Fruit fly (Drosophila melanogaster) whole organism, embryonic: ENCODE measurements around the gene CG42591.

Experiments used
- ATbp ChIP-seq: fragments of 200-800 bp; sonication (Bioruptor generic); optimal IDR thresholded peaks from 2 replicates; lab custom pipeline; 2017; ENCODE audit warnings: missing biosample characterization, mild to moderate bottlenecking, missing genetic modification characterization, missing genetic modification reagents
- Atf6 ChIP-seq: fragments of 200-800 bp; sonication (Bioruptor generic); IDR thresholded peaks from 2 replicates; pipeline ENCODE4 v1.3.6; 2022; ENCODE audit warnings: missing biosample characterization, missing genetic modification characterization
- CG10267 ChIP-seq: fragments of 200-800 bp; sonication (Bioruptor generic); optimal IDR thresholded peaks from 2 replicates; lab custom pipeline; 2018; ENCODE audit warnings: missing biosample characterization, mild to moderate bottlenecking, missing genetic modification characterization, moderate library complexity
- CG10462 ChIP-seq: fragments of 200-800 bp; sonication (Bioruptor generic); optimal IDR thresholded peaks from 2 replicates; lab custom pipeline; 2016; ENCODE audit warnings: missing biosample characterization, missing genetic modification characterization
- CG11247 ChIP-seq: fragments of 200-800 bp; sonication (Bioruptor generic); IDR thresholded peaks from 2 replicates; pipeline ENCODE4 v1.3.6; 2022; ENCODE audit warnings: missing biosample characterization, missing genetic modification characterization
- CG12071 ChIP-seq: fragments of 200-800 bp; sonication (Bioruptor generic); optimal IDR thresholded peaks from 3 replicates; lab custom pipeline; 2018; ENCODE audit warnings: missing biosample characterization, mild to moderate bottlenecking, missing genetic modification characterization
- CG1603 ChIP-seq: fragments of 200-800 bp; sonication (Bioruptor generic); optimal IDR thresholded peaks from 2 replicates; lab custom pipeline; 2019; ENCODE audit warnings: missing biosample characterization, mild to moderate bottlenecking, missing genetic modification characterization, moderate library complexity
- CG17186 ChIP-seq: fragments of 200-800 bp; sonication (Bioruptor generic); optimal IDR thresholded peaks from 3 replicates; lab custom pipeline; 2017; ENCODE audit warnings: missing biosample characterization, missing genetic modification reagents, missing genetic modification characterization
- CG17612 ChIP-seq: fragments of 200-800 bp; sonication (Bioruptor generic); IDR thresholded peaks from 2 replicates; pipeline ENCODE4 v1.3.6; 2022; ENCODE audit warnings: missing biosample characterization, missing genetic modification characterization
- CG18011 ChIP-seq: fragments of 200-800 bp; sonication (Bioruptor generic); optimal IDR thresholded peaks from 2 replicates; lab custom pipeline; 2017; ENCODE audit warnings: missing biosample characterization, missing genetic modification characterization, mild to moderate bottlenecking, moderate library complexity, missing genotype
- CG2129 ChIP-seq: fragments of 200-800 bp; sonication (Bioruptor generic); IDR thresholded peaks from 2 replicates; pipeline ENCODE4 v1.3.6; 2022; ENCODE audit warnings: missing biosample characterization, missing genetic modification characterization; ENCODE audit not compliant: partially characterized antibody
- CG2678 ChIP-seq: fragments of 200-800 bp; sonication (Bioruptor generic); optimal IDR thresholded peaks from 3 replicates; lab custom pipeline; 2019; ENCODE audit warnings: missing biosample characterization, mild to moderate bottlenecking, missing genetic modification characterization, moderate library complexity
- CG4707 ChIP-seq: fragments of 200-800 bp; sonication (Bioruptor generic); optimal IDR thresholded peaks from 2 replicates; lab custom pipeline; 2018; ENCODE audit warnings: missing biosample characterization, mild to moderate bottlenecking, missing genetic modification characterization, moderate library complexity
- CG5245 ChIP-seq: fragments of 200-800 bp; sonication (Bioruptor generic); optimal IDR thresholded peaks from 3 replicates; lab custom pipeline; 2016; ENCODE audit warnings: missing biosample characterization, missing genetic modification characterization
- CG6791 ChIP-seq: fragments of 200-800 bp; sonication (Bioruptor generic); IDR thresholded peaks from 3 replicates; pipeline ENCODE4 v1.3.6; 2022; ENCODE audit warnings: missing biosample characterization, missing genetic modification characterization; ENCODE audit not compliant: partially characterized antibody
- CG7357 ChIP-seq: fragments of 200-800 bp; sonication (Bioruptor generic); IDR thresholded peaks from 3 replicates; pipeline ENCODE4 v1.3.6; 2022; ENCODE audit warnings: missing biosample characterization, missing genetic modification characterization
- CG7556 ChIP-seq: fragments of 200-800 bp; sonication (Bioruptor generic); optimal IDR thresholded peaks from 2 replicates; lab custom pipeline; 2017; ENCODE audit warnings: missing biosample characterization, mild to moderate bottlenecking, missing genetic modification characterization
- Dek ChIP-seq: fragments of 200-800 bp; sonication (Bioruptor generic); optimal IDR thresholded peaks from 3 replicates; lab custom pipeline; 2019; ENCODE audit warnings: missing biosample characterization, mild to moderate bottlenecking, missing genetic modification characterization, moderate library complexity
- Dip2 ChIP-seq: fragments of 200-800 bp; sonication (Bioruptor generic); IDR thresholded peaks from 2 replicates; pipeline ENCODE4 v1.3.6; 2022; ENCODE audit warnings: missing biosample characterization, missing genetic modification characterization
- Dip3 ChIP-seq: fragments of 200-800 bp; sonication (Bioruptor generic); optimal IDR thresholded peaks from 3 replicates; lab custom pipeline; 2016; ENCODE audit warnings: missing biosample characterization, missing genetic modification characterization
- Dll ChIP-seq: fragments of 200-800 bp; sonication (Bioruptor generic); IDR thresholded peaks from 4 replicates; pipeline ENCODE4 v1.3.6; 2022; ENCODE audit warnings: missing biosample characterization, missing genetic modification characterization; ENCODE audit not compliant: partially characterized antibody
- ERR ChIP-seq: fragments of 200-800 bp; sonication (Bioruptor generic); optimal IDR thresholded peaks from 2 replicates; lab custom pipeline; 2016; ENCODE audit warnings: missing biosample characterization, missing genetic modification characterization
- Gug ChIP-seq: fragments of 200-800 bp; sonication (Bioruptor generic); IDR thresholded peaks from 4 replicates; pipeline ENCODE4 v1.3.6; 2022; ENCODE audit warnings: missing biosample characterization, missing genetic modification characterization
- Hr3 ChIP-seq: fragments of 200-800 bp; sonication (Bioruptor generic); optimal IDR thresholded peaks from 3 replicates; lab custom pipeline; 2016; ENCODE audit warnings: missing biosample characterization, missing genetic modification characterization
- Lim3 ChIP-seq: fragments of 200-800 bp; sonication (Bioruptor generic); IDR thresholded peaks from 2 replicates; pipeline ENCODE4 v1.3.6; 2022; ENCODE audit warnings: missing biosample characterization, missing genetic modification characterization
- Lpt ChIP-seq: fragments of >200 bp; optimal IDR thresholded peaks from 2 replicates; lab custom pipeline; 2018; ENCODE audit warnings: missing biosample characterization, missing genetic modification characterization
- Pdp1 ChIP-seq, 2 experiments: fragments of 200-800 bp; sonication (Bioruptor generic); optimal IDR thresholded peaks; 3 replicates each; lab custom pipeline; 2016; ENCODE audit warnings: missing biosample characterization in 2 of 2, missing genetic modification characterization in 2 of 2, mild to moderate bottlenecking in 1 of 2, moderate library complexity in 1 of 2
- Sry-δ ChIP-seq: fragments of 200-800 bp; sonication (Bioruptor generic); optimal IDR thresholded peaks from 2 replicates; lab custom pipeline; 2016; ENCODE audit warnings: missing biosample characterization, missing genetic modification characterization
- Xbp1 ChIP-seq: fragments of 200-800 bp; sonication (Bioruptor generic); optimal IDR thresholded peaks from 3 replicates; lab custom pipeline; 2016; ENCODE audit warnings: missing biosample characterization, mild to moderate bottlenecking, missing genetic modification characterization
- ab ChIP-seq: fragments of 200-800 bp; sonication (Bioruptor generic); optimal IDR thresholded peaks from 2 replicates; lab custom pipeline; 2016; ENCODE audit warnings: missing biosample characterization, missing genetic modification characterization
- al ChIP-seq: fragments of 200-800 bp; sonication (Bioruptor generic); IDR thresholded peaks from 2 replicates; pipeline ENCODE4 v1.3.6; 2022; ENCODE audit warnings: missing biosample characterization, missing genetic modification characterization
- amos ChIP-seq: fragments of 200-800 bp; sonication (Bioruptor generic); IDR thresholded peaks from 2 replicates; pipeline ENCODE4 v1.3.6; 2022; ENCODE audit warnings: missing biosample characterization, missing genetic modification characterization; ENCODE audit not compliant: partially characterized antibody
- bigmax ChIP-seq: fragments of 200-800 bp; sonication (Bioruptor generic); optimal IDR thresholded peaks from 2 replicates; lab custom pipeline; 2018; ENCODE audit warnings: missing biosample characterization, mild to moderate bottlenecking, missing genetic modification characterization
- cad ChIP-seq: fragments of >200 bp; optimal IDR thresholded peaks from 2 replicates; lab custom pipeline; 2017; ENCODE audit warnings: missing biosample characterization, missing genetic modification characterization
- chif ChIP-seq, 2 experiments: fragments of 200-800 bp; sonication (Bioruptor generic); optimal IDR thresholded peaks; 3 replicates each; lab custom pipeline; 2016; ENCODE audit warnings: missing biosample characterization in 2 of 2, missing genetic modification characterization in 2 of 2
- corto ChIP-seq: fragments of 200-800 bp; sonication (Bioruptor generic); optimal IDR thresholded peaks from 2 replicates; lab custom pipeline; 2016; ENCODE audit warnings: missing biosample characterization, mild to moderate bottlenecking, missing genetic modification characterization, moderate library complexity
- crol ChIP-seq: fragments of 200-800 bp; sonication (Bioruptor generic); IDR thresholded peaks from 2 replicates; pipeline ENCODE4 v1.3.6; 2022; ENCODE audit warnings: missing biosample characterization, missing genetic modification characterization
- eyg ChIP-seq: fragments of 200-800 bp; sonication (Bioruptor generic); optimal IDR thresholded peaks from 3 replicates; lab custom pipeline; 2016; ENCODE audit warnings: missing biosample characterization, missing genetic modification characterization
- ftz-f1 ChIP-seq: fragments of 200-800 bp; sonication (Bioruptor generic); optimal IDR thresholded peaks from 2 replicates; lab custom pipeline; 2016; ENCODE audit warnings: missing biosample characterization, missing genetic modification characterization
- gcm ChIP-seq: fragments of 200-800 bp; sonication (Bioruptor generic); optimal IDR thresholded peaks from 2 replicates; lab custom pipeline; 2019; ENCODE audit warnings: missing biosample characterization, mild to moderate bottlenecking, missing genetic modification characterization, moderate library complexity
- jumu ChIP-seq: fragments of 200-800 bp; sonication (Bioruptor generic); optimal IDR thresholded peaks from 3 replicates; lab custom pipeline; 2016; ENCODE audit warnings: missing biosample characterization, missing genetic modification characterization
- lab ChIP-seq: fragments of 200-800 bp; sonication (Bioruptor generic); optimal IDR thresholded peaks from 3 replicates; lab custom pipeline; 2017; ENCODE audit warnings: missing biosample characterization, missing genetic modification characterization, mild to moderate bottlenecking, moderate library complexity, missing genetic modification reagents
- mld ChIP-seq: fragments of 200-800 bp; sonication (Bioruptor generic); IDR thresholded peaks from 3 replicates; pipeline ENCODE4 v1.3.6; 2022; ENCODE audit warnings: missing biosample characterization, missing genetic modification characterization; ENCODE audit not compliant: partially characterized antibody
- nerfin-1 ChIP-seq: fragments of 200-800 bp; sonication (Bioruptor generic); optimal IDR thresholded peaks from 3 replicates; lab custom pipeline; 2019; ENCODE audit warnings: missing biosample characterization, mild to moderate bottlenecking, missing genetic modification characterization, moderate library complexity
- oc ChIP-seq: fragments of 200-800 bp; sonication (Bioruptor generic); optimal IDR thresholded peaks from 2 replicates; lab custom pipeline; 2018; ENCODE audit warnings: missing biosample characterization, mild to moderate bottlenecking, missing genetic modification characterization, moderate library complexity
- sisA ChIP-seq: fragments of 200-800 bp; sonication (Bioruptor generic); IDR thresholded peaks from 2 replicates; pipeline ENCODE4 v1.3.6; 2022; ENCODE audit warnings: missing biosample characterization, missing genetic modification characterization
- sug ChIP-seq: fragments of 200-800 bp; optimal IDR thresholded peaks from 2 replicates; lab custom pipeline; 2019; ENCODE audit warnings: missing biosample characterization, mild to moderate bottlenecking, missing genetic modification characterization, moderate library complexity
- tup ChIP-seq: fragments of 200-800 bp; sonication (Bioruptor generic); optimal IDR thresholded peaks from 2 replicates; lab custom pipeline; 2016; ENCODE audit warnings: missing biosample characterization, mild to moderate bottlenecking, missing genetic modification characterization, moderate library complexity
- unpg ChIP-seq: fragments of 200-800 bp; sonication (Bioruptor generic); optimal IDR thresholded peaks from 3 replicates; lab custom pipeline; 2018; ENCODE audit warnings: missing biosample characterization, mild to moderate bottlenecking, missing genetic modification characterization, moderate library complexity
- zen2 ChIP-seq: fragments of 200-800 bp; sonication (Bioruptor generic); IDR thresholded peaks from 3 replicates; pipeline ENCODE4 v1.3.6; 2022; ENCODE audit warnings: missing biosample characterization, missing genetic modification characterization; ENCODE audit not compliant: partially characterized antibody

Gene CG42591

DNA sequence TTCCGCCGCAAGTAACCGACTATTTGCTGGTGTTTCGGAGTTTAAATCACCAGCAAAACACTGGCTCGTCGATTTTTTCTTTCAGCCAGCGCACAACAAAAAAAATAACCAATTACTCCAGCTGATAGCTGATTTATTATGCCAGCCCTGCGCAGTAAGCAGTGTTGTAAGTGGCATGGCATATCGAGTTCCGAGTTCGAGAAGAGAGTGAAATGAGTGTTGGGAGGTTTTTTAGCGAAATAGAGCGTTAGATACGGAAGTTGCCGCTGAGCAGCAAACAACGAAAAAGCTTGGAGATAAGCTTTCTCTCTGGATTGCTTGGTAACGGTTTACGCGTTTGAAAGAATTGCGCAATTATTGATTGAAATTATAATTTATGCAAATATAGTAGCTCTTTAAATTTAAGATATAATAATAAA is 21.9 kb upstream of the CG42591 start, which contains the start of gene CG7565 (continued):
- peak; percentile 33 for TF ChIP-seq tup (GFP tag; lab: Kevin White, UChicago)
- TF ChIP-seq Lpt (GFP tag; lab: Kevin White, UChicago) = no peak
- TF ChIP-seq Xbp1 = peak; percentile 47
- peak; percentile 12 for TF ChIP-seq jumu (GFP tag; lab: Kevin White, UChicago)
- peak; percentile 17 for TF ChIP-seq ftz-f1 (GFP tag; lab: Kevin White, UChicago)
- TF ChIP-seq CG2129 (GFP tag; lab: Robert Waterston, UW) = no peak
- no peak for TF ChIP-seq Hr3 (GFP tag; lab: Kevin White, UChicago)
- no peak for TF ChIP-seq al (GFP tag; lab: Robert Waterston, UW)
- no peak; the same call in 1 of the 2 replicates for TF ChIP-seq amos (GFP tag; lab: Robert Waterston, UW)
- no peak for TF ChIP-seq crol (GFP tag; lab: Robert Waterston, UW)
- TF ChIP-seq zen2 = peak; percentile 32; the same call in 1 of the 3 replicates
- peak; percentile 69 for TF ChIP-seq CG1603
- TF ChIP-seq ERR = no peak
- no peak for TF ChIP-seq cad (GFP tag; lab: Kevin White, UChicago)
- TF ChIP-seq chif (GFP tag; optimal IDR thresholded peaks at IDR 0.05; lab: Kevin White, UChicago) = peak in 1 of 2 experiments; percentile 24
- TF ChIP-seq CG10267 (tag; lab: Kevin White, UChicago) = peak; percentile 93
- TF ChIP-seq CG17612 (GFP tag; lab: Robert Waterston, UW) = no peak
- TF ChIP-seq CG5245 (GFP tag; lab: Kevin White, UChicago) = no peak
- peak; percentile 19 for TF ChIP-seq corto (GFP tag; lab: Kevin White, UChicago)
- no peak for TF ChIP-seq Dip2 (GFP tag; lab: Robert Waterston, UW)
- TF ChIP-seq CG2678 (tag; lab: Kevin White, UChicago) = peak; percentile 41
- TF ChIP-seq CG7357 = no peak
- no peak for TF ChIP-seq eyg
- TF ChIP-seq ATbp = no peak
- no peak for TF ChIP-seq Lim3 (GFP tag; lab: Robert Waterston, UW)
- no peak for TF ChIP-seq CG4707 (GFP tag; lab: Kevin White, UChicago)
- TF ChIP-seq CG18011 = peak; percentile 25
- TF ChIP-seq CG11247 (GFP tag; lab: Robert Waterston, UW) = peak; percentile 35; the same call in 1 of the 2 replicates
- peak; percentile 13 for TF ChIP-seq nerfin-1 (tag; lab: Kevin White, UChicago)
- peak; percentile 56; the same call in 1 of the 3 replicates for TF ChIP-seq CG6791 (GFP tag; lab: Robert Waterston, UW)
- no peak for TF ChIP-seq ab
- TF ChIP-seq Gug (GFP tag; lab: Robert Waterston, UW) = peak; percentile 12; the same call in 1 of the 4 replicates
- peak; percentile 23 for TF ChIP-seq oc (tag; lab: Kevin White, UChicago)
- TF ChIP-seq Atf6 = peak; percentile 59; the same call in 1 of the 2 replicates
- TF ChIP-seq sug (tag; lab: Kevin White, UChicago) = peak; percentile 65
- no peak for TF ChIP-seq gcm (GFP tag; lab: Kevin White, UChicago)
- TF ChIP-seq CG12071 (GFP tag; lab: Kevin White, UChicago) = peak; percentile 56
- peak in 1 of 2 experiments; percentile 88 for TF ChIP-seq Pdp1 (GFP tag; optimal IDR thresholded peaks at IDR 0.05; lab: Kevin White, UChicago)
- TF ChIP-seq CG10462 = peak; percentile 43
- no peak for TF ChIP-seq mld (GFP tag; lab: Robert Waterston, UW)
- no peak for TF ChIP-seq sisA
- TF ChIP-seq CG7556 = peak; percentile 29
- peak; percentile 24 for TF ChIP-seq unpg (GFP tag; lab: Kevin White, UChicago)
- peak; percentile 77 for TF ChIP-seq CG17186 (GFP tag; lab: Kevin White, UChicago)
- peak; percentile 64 for TF ChIP-seq Sry-δ (GFP tag; lab: Kevin White, UChicago)
- peak; percentile 84 for TF ChIP-seq lab
- peak; percentile 53; the same call in 1 of the 4 replicates for TF ChIP-seq Dll (GFP tag; lab: Robert Waterston, UW)
- peak; percentile 60 for TF ChIP-seq bigmax (GFP tag; lab: Kevin White, UChicago)
- peak; percentile 51 for TF ChIP-seq Dip3 (GFP tag; lab: Kevin White, UChicago)
- TF ChIP-seq Dek (tag; lab: Kevin White, UChicago) = peak; percentile 2
